Worm (Caenorhabditis elegans) whole organism, late embryonic: ENCODE data around the gene F35E8.10.

Experiments used
- C38D4.7 ChIP-seq: fragments of 200-800 bp; sonication (Bioruptor generic); optimal IDR thresholded peaks from 2 replicates; lab custom pipeline; 2018; ENCODE audit warnings: mild to moderate bottlenecking, missing genetic modification characterization, moderate library complexity, missing compliant biosample characterization
- ceh-34 ChIP-seq: sonication (generic microtip); optimal IDR thresholded peaks from 2 replicates; lab custom pipeline; 2016; ENCODE audit warnings: mild to moderate bottlenecking, missing genetic modification characterization, missing compliant biosample characterization
- hlh-15 ChIP-seq: sonication (generic microtip); optimal IDR thresholded peaks from 2 replicates; lab custom pipeline; 2016; ENCODE audit warnings: missing genetic modification characterization, missing compliant biosample characterization
- odd-2 ChIP-seq: sonication (generic microtip); optimal IDR thresholded peaks from 2 replicates; lab custom pipeline; 2017; ENCODE audit warnings: antibody characterized with exemption, mild to moderate bottlenecking, missing genetic modification characterization, missing compliant biosample characterization
- pat-9 ChIP-seq: fragments of 200-800 bp; sonication (Bioruptor generic); optimal IDR thresholded peaks from 2 replicates; lab custom pipeline; 2018; ENCODE audit warnings: mild to moderate bottlenecking, missing genetic modification characterization, moderate library complexity, missing compliant biosample characterization
- unc-55 ChIP-seq: sonication (generic microtip); optimal IDR thresholded peaks from 2 replicates; lab custom pipeline; 2017; ENCODE audit warnings: missing biosample characterization, missing genetic modification reagents, missing genetic modification characterization

DNA sequence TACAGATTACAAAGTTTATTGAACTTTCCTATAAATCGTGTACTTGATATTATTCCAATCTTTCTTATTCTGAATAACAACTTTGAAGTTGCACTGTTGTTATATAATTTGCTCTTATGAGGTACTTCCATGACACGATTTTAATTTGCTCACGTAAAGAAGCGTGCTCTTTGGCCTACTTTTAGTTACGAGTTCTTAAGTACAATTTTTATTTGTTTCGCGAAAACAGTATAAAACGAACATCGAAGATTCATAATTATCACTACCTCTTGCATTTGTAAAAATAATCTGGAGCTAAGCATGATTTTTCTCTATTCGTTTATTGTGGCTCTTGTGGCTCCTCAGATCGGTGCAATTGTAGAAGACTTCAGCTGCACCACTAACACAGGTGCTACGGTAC lies 6.5 kb downstream of the F35E8.10 start, which contains the start of gene F35E8.7:
- TF ChIP-seq ceh-34 (tag; lab: Kevin White, UChicago) = no peak
- TF ChIP-seq hlh-15 = no peak
- TF ChIP-seq unc-55 (GFP tag; lab: Kevin White, UChicago) = no peak
- TF ChIP-seq odd-2 (tag; lab: Kevin White, UChicago) = no peak
- no peak for TF ChIP-seq pat-9
- TF ChIP-seq C38D4.7 (GFP tag; lab: Kevin White, UChicago) = no peak
